Fruit fly (Drosophila melanogaster) whole organism, prepupa: ENCODE results near the gene CG34300.

Experiments used
- Blimp-1 ChIP-seq: fragments of 200-800 bp; sonication (Bioruptor generic); optimal IDR thresholded peaks from 3 replicates; lab custom pipeline; 2017; ENCODE audit warnings: missing biosample characterization, missing genetic modification characterization, mild to moderate bottlenecking, moderate library complexity, missing genetic modification reagents
- CG10631 ChIP-seq: fragments of 200-800 bp; sonication (Bioruptor generic); optimal IDR thresholded peaks from 2 replicates; lab custom pipeline; 2016; ENCODE audit warnings: missing biosample characterization, missing genetic modification characterization
- CG10669 ChIP-seq: fragments of 200-800 bp; sonication (Bioruptor generic); optimal IDR thresholded peaks from 3 replicates; lab custom pipeline; 2018; ENCODE audit warnings: missing biosample characterization, mild to moderate bottlenecking, missing genetic modification characterization, moderate library complexity
- CG11294 ChIP-seq: fragments of 200-800 bp; sonication (Bioruptor generic); IDR thresholded peaks from 2 replicates; pipeline ENCODE4 v1.3.6; 2022; ENCODE audit warnings: missing biosample characterization, missing genetic modification characterization
- CG11902 ChIP-seq: fragments of 200-800 bp; sonication (Bioruptor generic); optimal IDR thresholded peaks from 3 replicates; lab custom pipeline; 2016; ENCODE audit warnings: missing biosample characterization, missing genetic modification characterization
- CG15336 ChIP-seq: fragments of 200-800 bp; sonication (Bioruptor generic); IDR thresholded peaks from 2 replicates; pipeline ENCODE4 v1.3.6; 2022; ENCODE audit warnings: missing biosample characterization, missing genetic modification characterization
- CG1621 ChIP-seq: fragments of 200-800 bp; sonication (Bioruptor generic); optimal IDR thresholded peaks from 3 replicates; lab custom pipeline; 2018; ENCODE audit warnings: missing biosample characterization, mild to moderate bottlenecking, missing genetic modification characterization
- CG16779 ChIP-seq: fragments of 200-800 bp; sonication (Bioruptor generic); optimal IDR thresholded peaks from 3 replicates; lab custom pipeline; 2017; ENCODE audit warnings: missing biosample characterization, mild to moderate bottlenecking, missing genetic modification characterization
- CG3032 ChIP-seq: fragments of 200-800 bp; optimal IDR thresholded peaks from 2 replicates; lab custom pipeline; 2019; ENCODE audit warnings: missing biosample characterization, mild to moderate bottlenecking, missing genetic modification characterization, moderate library complexity
- CG31627 ChIP-seq: fragments of 200-800 bp; sonication (Bioruptor generic); optimal IDR thresholded peaks from 3 replicates; lab custom pipeline; 2016; ENCODE audit warnings: missing biosample characterization, missing genetic modification characterization
- CG32006 ChIP-seq: fragments of 200-800 bp; sonication (Bioruptor generic); optimal IDR thresholded peaks from 3 replicates; lab custom pipeline; 2017; ENCODE audit warnings: missing biosample characterization, mild to moderate bottlenecking, missing genetic modification characterization
- CG34406 ChIP-seq: fragments of 200-800 bp; sonication (Bioruptor generic); optimal IDR thresholded peaks from 3 replicates; lab custom pipeline; 2016; ENCODE audit warnings: missing biosample characterization, missing genetic modification characterization
- CG3919 ChIP-seq: fragments of 200-800 bp; sonication (Bioruptor generic); optimal IDR thresholded peaks from 3 replicates; lab custom pipeline; 2016; ENCODE audit warnings: missing biosample characterization, missing genetic modification characterization
- CG6163 ChIP-seq: fragments of 200-800 bp; sonication (Bioruptor generic); IDR thresholded peaks from 3 replicates; pipeline ENCODE4 v1.3.6; 2022; ENCODE audit warnings: missing biosample characterization, missing genetic modification characterization
- CG6276 ChIP-seq: fragments of 200-800 bp; sonication (Bioruptor generic); optimal IDR thresholded peaks from 2 replicates; lab custom pipeline; 2017; ENCODE audit warnings: missing biosample characterization, mild to moderate bottlenecking, missing genetic modification characterization
- CG6792 ChIP-seq: fragments of 200-800 bp; sonication (Bioruptor generic); optimal IDR thresholded peaks from 3 replicates; lab custom pipeline; 2016; ENCODE audit warnings: missing biosample characterization, missing genetic modification characterization
- CG6808 ChIP-seq: fragments of 200-800 bp; sonication (Bioruptor generic); optimal IDR thresholded peaks from 3 replicates; lab custom pipeline; 2017; ENCODE audit warnings: missing biosample characterization, missing genetic modification characterization, mild to moderate bottlenecking, moderate library complexity, missing genetic modification reagents
- CG7368 ChIP-seq: fragments of 200-800 bp; sonication (Bioruptor generic); optimal IDR thresholded peaks from 3 replicates; lab custom pipeline; 2016; ENCODE audit warnings: missing biosample characterization, missing genetic modification characterization
- CG8119 ChIP-seq: fragments of 200-800 bp; sonication (Bioruptor generic); IDR thresholded peaks from 3 replicates; pipeline ENCODE4 v1.3.6; 2022; ENCODE audit warnings: missing biosample characterization, missing genetic modification characterization
- CG8319 ChIP-seq: fragments of 200-800 bp; sonication (Bioruptor generic); optimal IDR thresholded peaks from 3 replicates; lab custom pipeline; 2016; ENCODE audit warnings: missing biosample characterization, missing genetic modification characterization
- CG9139 ChIP-seq: fragments of 200-800 bp; sonication (Bioruptor generic); optimal IDR thresholded peaks from 3 replicates; lab custom pipeline; 2017; ENCODE audit warnings: missing biosample characterization, mild to moderate bottlenecking, missing genetic modification characterization
- Eip75B ChIP-seq: fragments of 200-800 bp; sonication (Bioruptor generic); optimal IDR thresholded peaks from 3 replicates; lab custom pipeline; 2016; ENCODE audit warnings: missing biosample characterization, missing genetic modification characterization
- Eip78C ChIP-seq: fragments of 200-800 bp; sonication (Bioruptor generic); peaks from one replicate; lab custom pipeline; 2016; ENCODE audit warnings: missing biosample characterization, missing genetic modification characterization
- Eip93F ChIP-seq: fragments of 200-800 bp; sonication (Bioruptor generic); optimal IDR thresholded peaks from 2 replicates; lab custom pipeline; 2016; ENCODE audit warnings: missing biosample characterization, mild to moderate bottlenecking, missing genetic modification characterization
- Ets21C ChIP-seq: fragments of 200-800 bp; sonication (Bioruptor generic); optimal IDR thresholded peaks from 3 replicates; lab custom pipeline; 2016; ENCODE audit warnings: missing biosample characterization, missing genetic modification characterization
- Ets96B ChIP-seq: fragments of 200-800 bp; optimal IDR thresholded peaks from 2 replicates; lab custom pipeline; 2019; ENCODE audit warnings: missing biosample characterization, mild to moderate bottlenecking, missing genetic modification characterization, moderate library complexity
- Hr38 ChIP-seq: sonication (Bioruptor generic); optimal IDR thresholded peaks from 2 replicates; lab custom pipeline; 2016; ENCODE audit warnings: missing biosample characterization, missing genetic modification characterization
- Hr39 ChIP-seq: fragments of 200-800 bp; sonication (Bioruptor generic); optimal IDR thresholded peaks from 2 replicates; lab custom pipeline; 2016; ENCODE audit warnings: missing biosample characterization, missing genetic modification characterization
- Hr4 ChIP-seq: fragments of 200-800 bp; sonication (Bioruptor generic); optimal IDR thresholded peaks from 3 replicates; lab custom pipeline; 2016; ENCODE audit warnings: missing biosample characterization, missing genetic modification characterization
- Lpt ChIP-seq: fragments of 200-800 bp; sonication (Bioruptor generic); optimal IDR thresholded peaks from 3 replicates; lab custom pipeline; 2016; ENCODE audit warnings: missing biosample characterization, missing genetic modification characterization
- Met ChIP-seq: fragments of 200-800 bp; sonication (Bioruptor generic); optimal IDR thresholded peaks from 3 replicates; lab custom pipeline; 2016; ENCODE audit warnings: missing biosample characterization, missing genetic modification characterization
- Smox ChIP-seq: fragments of 200-800 bp; sonication (Bioruptor generic); optimal IDR thresholded peaks from 3 replicates; lab custom pipeline; 2016; ENCODE audit warnings: missing biosample characterization, missing genetic modification characterization
- Sox102F ChIP-seq: fragments of 200-800 bp; sonication (Bioruptor generic); optimal IDR thresholded peaks from 2 replicates; lab custom pipeline; 2016; ENCODE audit warnings: missing biosample characterization, mild to moderate bottlenecking, missing genetic modification characterization
- Sox14 ChIP-seq: fragments of 200-800 bp; sonication (Bioruptor generic); optimal IDR thresholded peaks from 3 replicates; lab custom pipeline; 2016; ENCODE audit warnings: missing biosample characterization, missing genetic modification characterization
- Sox15 ChIP-seq: fragments of 200-800 bp; sonication (Bioruptor generic); optimal IDR thresholded peaks from 3 replicates; lab custom pipeline; 2016; ENCODE audit warnings: missing biosample characterization, missing genetic modification characterization
- achi ChIP-seq: fragments of 200-800 bp; sonication (Bioruptor generic); optimal IDR thresholded peaks from 3 replicates; lab custom pipeline; 2016; ENCODE audit warnings: missing biosample characterization, missing genetic modification characterization
- acj6 ChIP-seq: fragments of 200-800 bp; sonication (Bioruptor generic); optimal IDR thresholded peaks from 3 replicates; lab custom pipeline; 2016; ENCODE audit warnings: missing biosample characterization, missing genetic modification characterization
- esn ChIP-seq: fragments of 200-800 bp; sonication (Bioruptor generic); optimal IDR thresholded peaks from 2 replicates; lab custom pipeline; 2016; ENCODE audit warnings: missing biosample characterization, mild to moderate bottlenecking, missing genetic modification characterization, moderate library complexity
- fd59A ChIP-seq: fragments of 200-800 bp; sonication (Bioruptor generic); optimal IDR thresholded peaks from 2 replicates; lab custom pipeline; 2017; ENCODE audit warnings: missing biosample characterization, mild to moderate bottlenecking, missing genetic modification characterization, missing genetic modification reagents
- fd85E ChIP-seq: fragments of 200-800 bp; sonication (Bioruptor generic); optimal IDR thresholded peaks from 3 replicates; lab custom pipeline; 2016; ENCODE audit warnings: missing biosample characterization, missing genetic modification characterization
- fkh ChIP-seq: fragments of 200-800 bp; sonication (Bioruptor generic); optimal IDR thresholded peaks from 3 replicates; lab custom pipeline; 2017; ENCODE audit warnings: missing biosample characterization, mild to moderate bottlenecking, missing genetic modification characterization, moderate library complexity
- lz ChIP-seq: fragments of 200-800 bp; sonication (Bioruptor generic); optimal IDR thresholded peaks from 3 replicates; lab custom pipeline; 2016; ENCODE audit warnings: missing biosample characterization, missing genetic modification characterization
- net ChIP-seq: fragments of 200-800 bp; sonication (Bioruptor generic); optimal IDR thresholded peaks from 3 replicates; lab custom pipeline; 2016; ENCODE audit warnings: missing biosample characterization, missing genetic modification characterization
- pdm3 ChIP-seq: fragments of 200-800 bp; sonication (Bioruptor generic); optimal IDR thresholded peaks from 3 replicates; lab custom pipeline; 2016; ENCODE audit warnings: missing biosample characterization, missing genetic modification characterization
- salr ChIP-seq, 2 experiments: fragments of 200-800 bp; sonication (Bioruptor generic); optimal IDR thresholded peaks; 3 replicates each; lab custom pipeline; 2016 to 2018; ENCODE audit warnings: missing biosample characterization in 2 of 2, missing genetic modification characterization in 2 of 2, mild to moderate bottlenecking in 1 of 2
- svp ChIP-seq: fragments of 200-800 bp; sonication (Bioruptor generic); peaks from one replicate; lab custom pipeline; 2016; ENCODE audit warnings: missing biosample characterization, missing genetic modification characterization
- vri ChIP-seq: fragments of 200-800 bp; sonication (Bioruptor generic); optimal IDR thresholded peaks from 3 replicates; lab custom pipeline; 2016; ENCODE audit warnings: missing biosample characterization, mild to moderate bottlenecking, missing genetic modification characterization

CG34300 gene

DNA sequence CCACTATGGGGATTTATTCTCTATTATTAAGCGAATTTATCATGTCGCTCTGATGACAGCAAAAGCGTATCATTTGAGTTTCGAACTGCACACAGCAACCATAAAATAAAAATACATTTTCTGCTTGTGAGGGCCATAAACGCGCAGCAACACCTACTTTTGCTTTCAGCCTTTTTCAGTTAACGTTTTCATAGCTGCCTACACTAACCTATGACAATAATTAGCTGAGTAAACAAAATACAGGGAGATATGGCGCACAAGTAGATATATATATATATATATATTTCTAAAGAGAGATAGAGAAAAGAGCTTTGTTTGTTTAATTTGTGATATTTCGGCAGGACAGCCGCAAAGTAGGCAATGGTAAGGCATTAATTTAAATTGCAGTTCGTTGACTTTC is 39.0 kb upstream of the CG34300 start:
- peak; percentile 81 for TF ChIP-seq fkh (GFP tag; lab: Kevin White, UChicago)
- TF ChIP-seq CG11294 (GFP tag; lab: Robert Waterston, UW) = no peak
- no peak for TF ChIP-seq vri (GFP tag; lab: Kevin White, UChicago)
- no peak for TF ChIP-seq CG6808
- no peak for TF ChIP-seq Sox15 (GFP tag; lab: Kevin White, UChicago)
- TF ChIP-seq CG11902 (GFP tag; lab: Kevin White, UChicago) = no peak
- TF ChIP-seq CG15336 (GFP tag; lab: Robert Waterston, UW) = no peak
- TF ChIP-seq salr (GFP tag; optimal IDR thresholded peaks at IDR 0.05; lab: Kevin White, UChicago) = no peak
- TF ChIP-seq esn (GFP tag; lab: Kevin White, UChicago) = no peak
- no peak for TF ChIP-seq fd85E (GFP tag; lab: Kevin White, UChicago)
- no peak for TF ChIP-seq achi (GFP tag; lab: Kevin White, UChicago)
- TF ChIP-seq Blimp-1 (GFP tag; lab: Kevin White, UChicago) = no peak
- no peak for TF ChIP-seq CG1621 (tag; lab: Kevin White, UChicago)
- TF ChIP-seq Eip78C (GFP tag; lab: Kevin White, UChicago) = peak; percentile 18
- TF ChIP-seq CG3919 (GFP tag; lab: Kevin White, UChicago) = no peak
- no peak for TF ChIP-seq CG8119 (GFP tag; lab: Robert Waterston, UW)
- TF ChIP-seq Ets96B (tag; lab: Kevin White, UChicago) = no peak
- TF ChIP-seq CG6163 (GFP tag; lab: Robert Waterston, UW) = no peak

DNA sequence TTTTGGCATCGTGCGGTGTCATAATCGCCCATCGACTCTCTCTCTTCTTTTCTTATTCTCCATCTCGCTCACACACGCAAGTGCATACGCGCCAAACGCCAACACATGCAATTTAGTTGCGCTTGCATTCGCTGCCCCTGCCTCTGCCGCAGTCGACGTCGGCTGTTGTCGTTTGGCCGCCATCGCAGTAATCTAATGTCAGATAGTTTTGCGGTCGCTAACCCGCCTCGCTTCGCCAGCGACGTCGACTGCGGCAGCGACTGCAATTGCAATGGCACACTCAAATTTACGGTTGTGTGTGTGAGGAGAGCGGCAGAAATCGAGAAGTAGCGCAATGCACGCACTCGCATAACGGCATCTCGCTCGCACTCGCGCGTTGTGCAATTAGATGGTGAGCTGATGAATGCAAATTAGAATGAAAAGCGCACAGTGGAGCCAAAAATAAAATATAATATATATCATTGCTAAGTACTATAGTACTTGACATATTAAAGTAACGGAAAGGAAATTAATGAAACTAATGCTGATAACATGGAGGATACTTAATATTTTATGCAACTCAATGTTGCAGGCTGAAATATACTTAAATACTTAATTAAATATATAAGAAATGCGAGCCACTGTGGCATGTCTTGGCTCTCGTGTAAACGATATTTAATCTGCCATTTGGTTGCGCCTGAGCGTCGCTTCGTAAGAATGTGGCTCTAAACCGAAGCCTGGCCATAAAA is 37.9 kb upstream of the CG34300 start:
- TF ChIP-seq Hr4 (peak; percentile 84), achi (GFP tag; lab: Kevin White, UChicago) (peak; percentile 70), Sox102F (GFP tag; lab: Kevin White, UChicago) (no peak), Lpt (peak; percentile 71), CG16779 (tag; lab: Kevin White, UChicago) (peak; percentile 35), pdm3 (GFP tag; lab: Kevin White, UChicago) (peak; percentile 39), CG34406 (GFP tag; lab: Kevin White, UChicago) (no peak), Hr38 (GFP tag; lab: Kevin White, UChicago) (no peak), Sox15 (GFP tag; lab: Kevin White, UChicago) (no peak), net (peak; percentile 55), CG10631 (GFP tag; lab: Kevin White, UChicago) (peak; percentile 33), CG32006 (GFP tag; lab: Kevin White, UChicago) (peak; percentile 90), CG10669 (GFP tag; lab: Kevin White, UChicago) (no peak), Eip78C (GFP tag; lab: Kevin White, UChicago) (peak; percentile 76), fd59A (GFP tag; lab: Kevin White, UChicago) (no peak), Eip75B (GFP tag; lab: Kevin White, UChicago) (no peak), Ets96B (tag; lab: Kevin White, UChicago) (no peak), Sox14 (GFP tag; lab: Kevin White, UChicago) (peak; percentile 36), salr (GFP tag; optimal IDR thresholded peaks at IDR 0.05; lab: Kevin White, UChicago) (peak in 1 of 2 experiments; percentile 69), Blimp-1 (GFP tag; lab: Kevin White, UChicago) (no peak), CG6276 (GFP tag; lab: Kevin White, UChicago) (peak; percentile 90), CG9139 (no peak), lz (no peak), CG3919 (GFP tag; lab: Kevin White, UChicago) (peak; percentile 57), Ets21C (GFP tag; lab: Kevin White, UChicago) (no peak), CG31627 (GFP tag; lab: Kevin White, UChicago) (no peak), esn (GFP tag; lab: Kevin White, UChicago) (no peak), Met (GFP tag; lab: Kevin White, UChicago) (no peak), CG6808 (no peak), fkh (GFP tag; lab: Kevin White, UChicago) (no peak), CG11294 (GFP tag; lab: Robert Waterston, UW) (peak; percentile 82), CG15336 (GFP tag; lab: Robert Waterston, UW) (peak; percentile 92), acj6 (GFP tag; lab: Kevin White, UChicago) (peak; percentile 19), CG7368 (GFP tag; lab: Kevin White, UChicago) (no peak), CG1621 (tag; lab: Kevin White, UChicago) (no peak), CG8319 (GFP tag; lab: Kevin White, UChicago) (no peak), svp (GFP tag; lab: Kevin White, UChicago) (no peak), CG6792 (GFP tag; lab: Kevin White, UChicago) (no peak), CG3032 (tag; lab: Kevin White, UChicago) (no peak), Hr39 (no peak), Eip93F (GFP tag; lab: Kevin White, UChicago) (no peak), Smox (GFP tag; lab: Kevin White, UChicago) (no peak)
